Fruit fly (Drosophila melanogaster): ENCODE measurements around the gene Sgs3.

The Sgs3 gene

dm6 chr3L:11485956-11486609 is 25.9 kb upstream of the Sgs3 start (continued):
- no peak for TF ChIP-seq pzg (GFP tag; optimal IDR thresholded peaks at IDR 0.05)
- TF ChIP-seq Trl (optimal IDR thresholded peaks at IDR 0.05) = no peak
- no peak for TF ChIP-seq Trl (GFP tag; optimal IDR thresholded peaks at IDR 0.05)
- no peak for TF ChIP-seq CG16813 (GFP tag; IDR thresholded peaks at IDR 0.05; ENCODE audit: partially characterized antibody)
- no peak for TF ChIP-seq HLH54F (GFP tag; optimal IDR thresholded peaks at IDR 0.05)
- TF ChIP-seq CG4328 (GFP tag; optimal IDR thresholded peaks at IDR 0.05) = no peak
- TF ChIP-seq CG1024 (GFP tag; IDR thresholded peaks at IDR 0.05) = no peak
- TF ChIP-seq chif (GFP tag; optimal IDR thresholded peaks at IDR 0.05) = no peak
- no peak for TF ChIP-seq nau (GFP tag; optimal IDR thresholded peaks at IDR 0.05)
- no peak for TF ChIP-seq sr (GFP tag; IDR thresholded peaks at IDR 0.05)
- no peak for TF ChIP-seq unc-4 (GFP tag; IDR thresholded peaks at IDR 0.05; ENCODE audit: partially characterized antibody)
- TF ChIP-seq Xbp1 (GFP tag; optimal IDR thresholded peaks at IDR 0.05) = peak; percentile 14
- TF ChIP-seq fd64A (GFP tag; optimal IDR thresholded peaks at IDR 0.05) = no peak
- TF ChIP-seq CG12104 (GFP tag; optimal IDR thresholded peaks at IDR 0.05) = peak; percentile 44
- no peak for TF ChIP-seq lbe (GFP tag; optimal IDR thresholded peaks at IDR 0.05)
- peak; percentile 44 for TF ChIP-seq Sox102F (GFP tag; optimal IDR thresholded peaks at IDR 0.05)
- TF ChIP-seq CG10979 (tag; optimal IDR thresholded peaks at IDR 0.05) = peak; percentile 35
- no peak for TF ChIP-seq pros (GFP tag; optimal IDR thresholded peaks at IDR 0.05)
- TF ChIP-seq CG14667 (GFP tag; IDR thresholded peaks at IDR 0.05) = no peak
- no peak for TF ChIP-seq CG3065 (GFP tag; optimal IDR thresholded peaks at IDR 0.05)
- TF ChIP-seq Spps (tag; optimal IDR thresholded peaks at IDR 0.05) = no peak
- TF ChIP-seq NC2β (GFP tag; optimal IDR thresholded peaks at IDR 0.05) = peak; percentile 9
- TF ChIP-seq seq (GFP tag; IDR thresholded peaks at IDR 0.05) = no peak
- TF ChIP-seq Mrtf (GFP tag; IDR thresholded peaks at IDR 0.05) = no peak
- 0 out of 3 replicates have a peak, but pooled peaks have one; percentile 32 for TF ChIP-seq mld (GFP tag; IDR thresholded peaks at IDR 0.05; ENCODE audit: partially characterized antibody)
- no peak for TF ChIP-seq croc (GFP tag; conservative IDR thresholded peaks at IDR 0.05)
- TF ChIP-seq Optix (GFP tag; IDR thresholded peaks at IDR 0.05) = no peak
- TF ChIP-seq crp (GFP tag; optimal IDR thresholded peaks at IDR 0.05) = no peak
- no peak for TF ChIP-seq Kr (GFP tag; optimal IDR thresholded peaks at IDR 0.05)
- TF ChIP-seq CG10366 (GFP tag; IDR thresholded peaks at IDR 0.05) = no peak
- TF ChIP-seq CG7963 (GFP tag; IDR thresholded peaks at IDR 0.05; ENCODE audit: partially characterized antibody) = no peak
- no peak for TF ChIP-seq bigmax (GFP tag; optimal IDR thresholded peaks at IDR 0.05)
- no peak for TF ChIP-seq ranshi (GFP tag; IDR thresholded peaks at IDR 0.05)
- TF ChIP-seq gt (GFP tag; IDR thresholded peaks at IDR 0.05) = no peak
- TF ChIP-seq CG8089 (GFP tag; optimal IDR thresholded peaks at IDR 0.05) = no peak
- TF ChIP-seq CG1602 (GFP tag; optimal IDR thresholded peaks at IDR 0.05) = no peak
- no peak for TF ChIP-seq CG10274 (GFP tag; optimal IDR thresholded peaks at IDR 0.05)
- no peak for TF ChIP-seq Hey (tag; optimal IDR thresholded peaks at IDR 0.05)
- no peak for TF ChIP-seq CG18011 (GFP tag; optimal IDR thresholded peaks at IDR 0.05)
- no peak for TF ChIP-seq abd-A (tag; optimal IDR thresholded peaks at IDR 0.05)
- no peak for TF ChIP-seq sc (optimal IDR thresholded peaks at IDR 0.05)
- peak; percentile 7 for TF ChIP-seq sc (GFP tag; optimal IDR thresholded peaks at IDR 0.05)
- peak; percentile 25 for TF ChIP-seq Six4 (GFP tag; optimal IDR thresholded peaks at IDR 0.05)
- TF ChIP-seq luna (GFP tag; optimal IDR thresholded peaks at IDR 0.05) = no peak
- TF ChIP-seq cwo (GFP tag; optimal IDR thresholded peaks at IDR 0.05) = no peak
- TF ChIP-seq Bgb (GFP tag; IDR thresholded peaks at IDR 0.05; ENCODE audit: partially characterized antibody) = 0 out of 2 replicates have a peak, but pooled peaks have one; percentile 12
- TF ChIP-seq Ada2b (GFP tag; IDR thresholded peaks at IDR 0.05) = 0 out of 2 replicates have a peak, but pooled peaks have one; percentile 10
- peak; percentile 42 for TF ChIP-seq CG11504 (tag; optimal IDR thresholded peaks at IDR 0.05)
- no peak for TF ChIP-seq CG3847 (GFP tag; IDR thresholded peaks at IDR 0.05)
- no peak for TF ChIP-seq CG15479 (GFP tag; optimal IDR thresholded peaks at IDR 0.05)

Measured in whole organism, embryonic.